Fruit fly (Drosophila melanogaster) whole organism, embryonic: ENCODE data around the gene CG17376.
A peak's percentile ranks its signal among the peaks of the same experiment; 100 is the strongest.

Experiments used
- Awh ChIP-seq: fragments of 200-800 bp; sonication (Bioruptor generic); IDR thresholded peaks from 2 replicates; pipeline ENCODE4, ENCODE4 v1.3.6; 2022; ENCODE audit warnings: missing biosample characterization, missing genetic modification characterization
- C15 ChIP-seq: fragments of 200-800 bp; sonication (Bioruptor generic); IDR thresholded peaks from 3 replicates; pipeline ENCODE4 v1.3.6; 2022; ENCODE audit warnings: missing biosample characterization, missing genetic modification characterization
- CG10959 ChIP-seq: fragments of 200-800 bp; sonication (Bioruptor generic); IDR thresholded peaks from 2 replicates; pipeline ENCODE4 v1.3.6; 2022; ENCODE audit warnings: missing biosample characterization, missing genetic modification characterization
- CG10979 ChIP-seq: fragments of 200-800 bp; sonication (Bioruptor generic); optimal IDR thresholded peaks from 2 replicates; lab custom pipeline; 2018; ENCODE audit warnings: missing biosample characterization, mild to moderate bottlenecking, missing genetic modification characterization, moderate library complexity
- CG11093 ChIP-seq: fragments of 200-800 bp; sonication (Bioruptor generic); IDR thresholded peaks from 3 replicates; pipeline ENCODE4 v1.3.6; 2022; ENCODE audit warnings: missing biosample characterization, missing genetic modification characterization
- CG11398 ChIP-seq: fragments of 200-800 bp; sonication (Bioruptor generic); optimal IDR thresholded peaks from 2 replicates; lab custom pipeline; 2016; ENCODE audit warnings: missing biosample characterization, missing genetic modification characterization
- CG12769 ChIP-seq: fragments of 200-800 bp; sonication (Bioruptor generic); optimal IDR thresholded peaks from 2 replicates; lab custom pipeline; 2019; ENCODE audit warnings: missing biosample characterization, mild to moderate bottlenecking, missing genetic modification characterization, moderate library complexity
- CG14860 ChIP-seq: fragments of 200-800 bp; sonication (Bioruptor generic); IDR thresholded peaks from 3 replicates; pipeline ENCODE4 v1.3.6; 2022; ENCODE audit warnings: missing biosample characterization, missing genetic modification characterization; ENCODE audit not compliant: partially characterized antibody
- CG17359 ChIP-seq: fragments of 200-800 bp; sonication (Bioruptor generic); optimal IDR thresholded peaks from 3 replicates; lab custom pipeline; 2018; ENCODE audit warnings: missing biosample characterization, mild to moderate bottlenecking, missing genetic modification characterization, moderate library complexity
- CG17385 ChIP-seq: fragments of 200-800 bp; sonication (Bioruptor generic); optimal IDR thresholded peaks from 3 replicates; lab custom pipeline; 2018; ENCODE audit warnings: missing biosample characterization, mild to moderate bottlenecking, missing genetic modification characterization
- CG17568 ChIP-seq: fragments of 200-800 bp; sonication (Bioruptor generic); optimal IDR thresholded peaks from 2 replicates; lab custom pipeline; 2018; ENCODE audit warnings: missing biosample characterization, mild to moderate bottlenecking, missing genetic modification characterization, moderate library complexity
- CG1832 ChIP-seq: fragments of 200-800 bp; sonication (Bioruptor generic); optimal IDR thresholded peaks from 2 replicates; lab custom pipeline; 2017; ENCODE audit warnings: missing biosample characterization, mild to moderate bottlenecking, missing genetic modification characterization, inconsistent platforms
- CG18619 ChIP-seq: fragments of 200-800 bp; sonication (Bioruptor generic); optimal IDR thresholded peaks from 3 replicates; lab custom pipeline; 2017; ENCODE audit warnings: missing biosample characterization, mild to moderate bottlenecking, missing genetic modification characterization
- CG2120 ChIP-seq: fragments of 200-800 bp; sonication (Bioruptor generic); optimal IDR thresholded peaks from 3 replicates; lab custom pipeline; 2016; ENCODE audit warnings: missing biosample characterization, missing genetic modification characterization
- CG2875 ChIP-seq: fragments of 200-800 bp; sonication (Bioruptor generic); optimal IDR thresholded peaks from 2 replicates; lab custom pipeline; 2017; ENCODE audit warnings: missing biosample characterization, mild to moderate bottlenecking, missing genetic modification characterization, missing genetic modification reagents
- CG30431 ChIP-seq: fragments of 200-800 bp; sonication (Bioruptor generic); optimal IDR thresholded peaks from 2 replicates; lab custom pipeline; 2017; ENCODE audit warnings: missing biosample characterization, missing genetic modification characterization
- CG31365 ChIP-seq: fragments of 200-800 bp; sonication (Bioruptor generic); optimal IDR thresholded peaks from 2 replicates; lab custom pipeline; 2018; ENCODE audit warnings: missing biosample characterization, mild to moderate bottlenecking, missing genetic modification characterization
- CG32767 ChIP-seq: fragments of 200-800 bp; sonication (Bioruptor generic); IDR thresholded peaks from 2 replicates; pipeline ENCODE4 v1.3.6; 2022; ENCODE audit warnings: missing biosample characterization, missing genetic modification characterization
- CG3726 ChIP-seq: fragments of 200-800 bp; sonication (Bioruptor generic); IDR thresholded peaks from 3 replicates; pipeline ENCODE4, ENCODE4 v1.3.6; 2022; ENCODE audit warnings: missing biosample characterization, missing genetic modification characterization
- CG43689 ChIP-seq: fragments of 200-800 bp; sonication (Bioruptor generic); IDR thresholded peaks from 2 replicates; pipeline ENCODE4 v1.3.6; 2022; ENCODE audit warnings: missing biosample characterization, missing genetic modification characterization
- CG4707 ChIP-seq: fragments of 200-800 bp; sonication (Bioruptor generic); optimal IDR thresholded peaks from 2 replicates; lab custom pipeline; 2018; ENCODE audit warnings: missing biosample characterization, mild to moderate bottlenecking, missing genetic modification characterization, moderate library complexity
- CG6175 ChIP-seq: fragments of 200-800 bp; sonication (Bioruptor generic); IDR thresholded peaks from 3 replicates; pipeline ENCODE4 v1.3.6; 2022; ENCODE audit warnings: missing biosample characterization, missing genetic modification characterization
- CG7372 ChIP-seq: fragments of 200-800 bp; sonication (Bioruptor generic); IDR thresholded peaks from 2 replicates; pipeline ENCODE4 v1.3.6; 2022; ENCODE audit warnings: missing biosample characterization, missing genetic modification characterization
- CG8089 ChIP-seq: fragments of 200-800 bp; sonication (Bioruptor generic); optimal IDR thresholded peaks from 3 replicates; lab custom pipeline; 2016; ENCODE audit warnings: missing biosample characterization, missing genetic modification characterization
- CG9727 ChIP-seq: fragments of 200-800 bp; sonication (Bioruptor generic); optimal IDR thresholded peaks from 3 replicates; lab custom pipeline; 2017; ENCODE audit warnings: missing biosample characterization, mild to moderate bottlenecking, missing genetic modification characterization
- CrebB ChIP-seq: fragments of 200-800 bp; sonication (Bioruptor generic); optimal IDR thresholded peaks from 3 replicates; lab custom pipeline; 2018; ENCODE audit warnings: missing biosample characterization, mild to moderate bottlenecking, missing genetic modification characterization
- Deaf1 ChIP-seq: fragments of 200-800 bp; optimal IDR thresholded peaks from 3 replicates; lab custom pipeline; 2019; ENCODE audit warnings: missing biosample characterization, mild to moderate bottlenecking, missing genetic modification characterization, moderate library complexity
- Dek ChIP-seq: fragments of 200-800 bp; sonication (Bioruptor generic); optimal IDR thresholded peaks from 3 replicates; lab custom pipeline; 2019; ENCODE audit warnings: missing biosample characterization, mild to moderate bottlenecking, missing genetic modification characterization, moderate library complexity
- Dip2 ChIP-seq: fragments of 200-800 bp; sonication (Bioruptor generic); IDR thresholded peaks from 2 replicates; pipeline ENCODE4 v1.3.6; 2022; ENCODE audit warnings: missing biosample characterization, missing genetic modification characterization
- ERR ChIP-seq: fragments of 200-800 bp; sonication (Bioruptor generic); optimal IDR thresholded peaks from 2 replicates; lab custom pipeline; 2016; ENCODE audit warnings: missing biosample characterization, missing genetic modification characterization
- Fer2 ChIP-seq: fragments of 200-800 bp; sonication (Bioruptor generic); optimal IDR thresholded peaks from 2 replicates; lab custom pipeline; 2018; ENCODE audit warnings: missing biosample characterization, mild to moderate bottlenecking, missing genetic modification characterization, moderate library complexity
- H2.0 ChIP-seq: fragments of 200-800 bp; sonication (Bioruptor generic); IDR thresholded peaks from 2 replicates; pipeline ENCODE4 v1.3.6; 2022; ENCODE audit warnings: missing biosample characterization, missing genetic modification characterization
- Hand ChIP-seq: fragments of 200-800 bp; sonication (Bioruptor generic); optimal IDR thresholded peaks from 2 replicates; lab custom pipeline; 2017; ENCODE audit warnings: mild to moderate bottlenecking, missing biosample characterization, missing genetic modification reagents, missing genetic modification characterization
- Mad ChIP-seq: fragments of 200-800 bp; sonication (Bioruptor generic); optimal IDR thresholded peaks from 2 replicates; lab custom pipeline; 2016; ENCODE audit warnings: missing biosample characterization, missing genetic modification characterization
- Mes4 ChIP-seq: fragments of 200-800 bp; sonication (Bioruptor generic); optimal IDR thresholded peaks from 2 replicates; lab custom pipeline; 2016; ENCODE audit warnings: missing biosample characterization, missing genetic modification characterization
- NC2α ChIP-seq: fragments of 200-800 bp; sonication (Bioruptor generic); optimal IDR thresholded peaks from 2 replicates; lab custom pipeline; 2016; ENCODE audit warnings: missing biosample characterization, missing genetic modification characterization
- NC2β ChIP-seq: fragments of 200-800 bp; sonication (Bioruptor generic); optimal IDR thresholded peaks from 2 replicates; lab custom pipeline; 2016; ENCODE audit warnings: missing biosample characterization, missing genetic modification characterization
- Side ChIP-seq: fragments of 200-800 bp; sonication (Bioruptor generic); optimal IDR thresholded peaks from 2 replicates; lab custom pipeline; 2016; ENCODE audit warnings: missing biosample characterization, missing genetic modification characterization
- Vsx1 ChIP-seq: fragments of 200-800 bp; sonication (Bioruptor generic); optimal IDR thresholded peaks from 2 replicates; lab custom pipeline; 2017; ENCODE audit warnings: missing biosample characterization, mild to moderate bottlenecking, missing genetic modification characterization, missing genetic modification reagents
- aop ChIP-seq: fragments of 200-800 bp; sonication (Bioruptor generic); IDR thresholded peaks from 2 replicates; pipeline ENCODE4 v1.3.6; 2022; ENCODE audit warnings: missing biosample characterization, missing genetic modification characterization
- cad ChIP-seq: fragments of >200 bp; optimal IDR thresholded peaks from 2 replicates; lab custom pipeline; 2017; ENCODE audit warnings: missing biosample characterization, missing genetic modification characterization
- dpn ChIP-seq, 2 experiments: fragments of 200-800 bp; sonication (Bioruptor generic); optimal IDR thresholded peaks; 3 replicates each; lab custom pipeline; 2016; ENCODE audit warnings: missing biosample characterization in 2 of 2, missing genetic modification characterization in 2 of 2
- ems ChIP-seq: fragments of 200-800 bp; sonication (Bioruptor generic); optimal IDR thresholded peaks from 3 replicates; lab custom pipeline; 2016; ENCODE audit warnings: missing biosample characterization, missing genetic modification characterization
- mld ChIP-seq: fragments of 200-800 bp; sonication (Bioruptor generic); IDR thresholded peaks from 3 replicates; pipeline ENCODE4 v1.3.6; 2022; ENCODE audit warnings: missing biosample characterization, missing genetic modification characterization; ENCODE audit not compliant: partially characterized antibody
- sisA ChIP-seq: fragments of 200-800 bp; sonication (Bioruptor generic); IDR thresholded peaks from 2 replicates; pipeline ENCODE4 v1.3.6; 2022; ENCODE audit warnings: missing biosample characterization, missing genetic modification characterization
- slou ChIP-seq: fragments of 200-800 bp; sonication (Bioruptor generic); optimal IDR thresholded peaks from 3 replicates; lab custom pipeline; 2016; ENCODE audit warnings: missing biosample characterization, missing genetic modification characterization
- sqz ChIP-seq: fragments of 200-800 bp; sonication (Bioruptor generic); optimal IDR thresholded peaks from 3 replicates; lab custom pipeline; 2018; ENCODE audit warnings: missing biosample characterization, mild to moderate bottlenecking, missing genetic modification characterization
- sr ChIP-seq: fragments of 200-800 bp; sonication (Bioruptor generic); IDR thresholded peaks from 3 replicates; pipeline ENCODE4 v1.3.6; 2022; ENCODE audit warnings: missing biosample characterization, missing genetic modification characterization
- trem ChIP-seq: fragments of 200-800 bp; optimal IDR thresholded peaks from 3 replicates; lab custom pipeline; 2019; ENCODE audit warnings: missing biosample characterization, mild to moderate bottlenecking, missing genetic modification characterization, moderate library complexity
- trh ChIP-seq: fragments of 200-800 bp; sonication (Bioruptor generic); optimal IDR thresholded peaks from 2 replicates; lab custom pipeline; 2016; ENCODE audit warnings: missing biosample characterization, missing genetic modification characterization
- ttk ChIP-seq: fragments of 200-800 bp; sonication (Bioruptor generic); IDR thresholded peaks from 2 replicates; pipeline ENCODE4 v2.1.2; 2022; ENCODE audit warnings: missing biosample characterization, missing genetic modification characterization
- wor ChIP-seq: fragments of 200-800 bp; sonication (Bioruptor generic); IDR thresholded peaks from 2 replicates; pipeline ENCODE4 v1.3.6; 2022; ENCODE audit warnings: missing biosample characterization, missing genetic modification characterization

Gene CG17376

dm6 chr2L:6791845-6792443, 8.8 kb downstream of the CG17376 start (continued):
- TF ChIP-seq slou (no peak), CG4707 (GFP tag; lab: Kevin White, UChicago) (no peak), CG11093 (GFP tag; lab: Robert Waterston, UW) (no peak), Hand (GFP tag; lab: Kevin White, UChicago) (no peak), Dek (no peak), CG18619 (GFP tag; lab: Kevin White, UChicago) (no peak), ttk (GFP tag; lab: Robert Waterston, UW) (no peak), CG43689 (GFP tag; lab: Robert Waterston, UW) (no peak), Mes4 (GFP tag; lab: Kevin White, UChicago) (no peak), ems (GFP tag; lab: Kevin White, UChicago) (no peak), CG12769 (tag; lab: Kevin White, UChicago) (peak; percentile 43), NC2α (GFP tag; lab: Kevin White, UChicago) (no peak), sr (GFP tag; lab: Robert Waterston, UW) (no peak), CG2120 (GFP tag; lab: Kevin White, UChicago) (no peak), CG10979 (tag; lab: Kevin White, UChicago) (no peak), sisA (GFP tag; lab: Robert Waterston, UW) (no peak), trem (tag; lab: Kevin White, UChicago) (no peak), CG11398 (GFP tag; lab: Kevin White, UChicago) (no peak), C15 (GFP tag; lab: Robert Waterston, UW) (no peak), NC2β (no peak), CG7372 (GFP tag; lab: Robert Waterston, UW) (no peak), CG2875 (GFP tag; lab: Kevin White, UChicago) (no peak), mld (GFP tag; lab: Robert Waterston, UW) (no peak), wor (no peak), trh (GFP tag; lab: Kevin White, UChicago) (no peak), CG10959 (GFP tag; lab: Robert Waterston, UW) (no peak), cad (no peak), ERR (GFP tag; lab: Kevin White, UChicago) (no peak), sqz (GFP tag; lab: Kevin White, UChicago) (no peak), dpn (GFP tag; optimal IDR thresholded peaks at IDR 0.05; lab: Kevin White, UChicago) (no peak), CG1832 (GFP tag; lab: Kevin White, UChicago) (no peak), CG14860 (no peak), CG31365 (tag; lab: Kevin White, UChicago) (no peak), H2.0 (GFP tag; lab: Robert Waterston, UW) (no peak), Side (GFP tag; lab: Kevin White, UChicago) (no peak), CG30431 (GFP tag; lab: Kevin White, UChicago) (no peak), Vsx1 (GFP tag; lab: Kevin White, UChicago) (no peak), Fer2 (tag; lab: Kevin White, UChicago) (no peak), CG17568 (GFP tag; lab: Kevin White, UChicago) (peak; percentile 14), Awh (GFP tag; lab: Robert Waterston, UW) (no peak), CG9727 (GFP tag; lab: Kevin White, UChicago) (no peak), CG6175 (GFP tag; lab: Robert Waterston, UW) (no peak), Dip2 (GFP tag; lab: Robert Waterston, UW) (no peak), Deaf1 (peak; percentile 6), CG32767 (no peak), CG17359 (tag; lab: Kevin White, UChicago) (no peak), aop (no peak), CG3726 (GFP tag; lab: Robert Waterston, UW) (no peak), CG17385 (GFP tag; lab: Kevin White, UChicago) (peak; percentile 11), Mad (GFP tag; lab: Kevin White, UChicago) (no peak), CrebB (tag; lab: Kevin White, UChicago) (peak; percentile 42), CG8089 (GFP tag; lab: Kevin White, UChicago) (no peak)
